Worm (Caenorhabditis elegans) whole organism, L3 larva: ENCODE measurements around the gene Y39D8A.1.
A peak's percentile ranks its signal among the peaks of the same experiment; 100 is the strongest.

Experiments
- ama-1 ChIP-seq: fragments of 150-350 bp; optimal IDR thresholded peaks from 2 replicates; lab custom pipeline; 2018
- ceh-82 ChIP-seq: fragments of 150-350 bp; optimal IDR thresholded peaks from 2 replicates; lab custom pipeline; 2014; ENCODE audit warnings: missing biosample characterization, missing genetic modification characterization
- fos-1 ChIP-seq: fragments of 150-350 bp; optimal IDR thresholded peaks from 2 replicates; lab custom pipeline; 2014; ENCODE audit warnings: missing biosample characterization, missing genetic modification characterization
- jun-1 ChIP-seq: fragments of 150-350 bp; optimal IDR thresholded peaks from 2 replicates; lab custom pipeline; 2014; ENCODE audit warnings: missing biosample characterization, missing genetic modification reagents, missing genetic modification characterization
- lin-15B ChIP-seq: fragments of 150-350 bp; optimal IDR thresholded peaks from 2 replicates; lab custom pipeline; 2014; ENCODE audit warnings: missing biosample characterization, missing genetic modification characterization
- lin-39 ChIP-seq: fragments of 150-350 bp; optimal IDR thresholded peaks from 2 replicates; lab custom pipeline; 2018; ENCODE audit warnings: missing biosample characterization, missing genetic modification reagents, missing genetic modification characterization
- nhr-25 ChIP-seq: sonication (generic microtip); optimal IDR thresholded peaks from 2 replicates; lab custom pipeline; 2017; ENCODE audit warnings: missing biosample characterization, missing genetic modification characterization
- pqm-1 ChIP-seq: fragments of 150-350 bp; optimal IDR thresholded peaks from 2 replicates; lab custom pipeline; 2017; ENCODE audit warnings: missing biosample characterization, missing genetic modification characterization, inconsistent platforms
- tbx-2 ChIP-seq: sonication (generic microtip); optimal IDR thresholded peaks from 2 replicates; lab custom pipeline; 2016; ENCODE audit warnings: mild to moderate bottlenecking, missing genetic modification characterization, missing compliant biosample characterization

ce11 chrV:378231-378630 lies 40.3 kb upstream of the Y39D8A.1 start:
- TF ChIP-seq ama-1 (lab: Kevin White, UChicago), result no peak
- peak; percentile 25 for TF ChIP-seq nhr-25 (tag; lab: Kevin White, UChicago)
- TF ChIP-seq lin-15B (tag; lab: Kevin White, UChicago), result no peak
- no peak for TF ChIP-seq fos-1 (tag; lab: Kevin White, UChicago)
- no peak for TF ChIP-seq jun-1 (tag; lab: Kevin White, UChicago)
- TF ChIP-seq ceh-82 (tag; lab: Kevin White, UChicago), result no peak
- TF ChIP-seq pqm-1 (tag; lab: Kevin White, UChicago), result no peak
- no peak for TF ChIP-seq tbx-2 (tag; lab: Kevin White, UChicago)
- no peak for TF ChIP-seq lin-39 (tag; lab: Kevin White, UChicago)
